Worm (Caenorhabditis elegans) whole organism, young adult: Measurements from ENCODE around the gene rab-14.

Experiments used
- B0336.3 ChIP-seq: fragments of 200-800 bp; sonication (Bioruptor generic); IDR thresholded peaks from 2 replicates; pipeline ENCODE4 v1.3.6; 2022; ENCODE audit warnings: missing genetic modification characterization, missing compliant biosample characterization
- D2030.7 ChIP-seq: fragments of 200-800 bp; sonication (Bioruptor generic); IDR thresholded peaks from 2 replicates; pipeline ENCODE4 v1.3.6; 2022; ENCODE audit warnings: missing genetic modification reagents, missing genetic modification characterization, missing compliant biosample characterization
- K12H6.12 ChIP-seq: fragments of 200-800 bp; sonication (Bioruptor generic); optimal IDR thresholded peaks from 2 replicates; lab custom pipeline; 2018; ENCODE audit warnings: mild to moderate bottlenecking, missing genetic modification characterization, missing compliant biosample characterization
- Y95B8A.8 ChIP-seq: fragments of 200-800 bp; sonication (Bioruptor generic); IDR thresholded peaks from 2 replicates; pipeline ENCODE4 v1.3.6; 2022; ENCODE audit warnings: missing genetic modification reagents, missing genetic modification characterization, missing compliant biosample characterization
- ama-1 ChIP-seq, 3 experiments: fragments of 150-350 bp in 1 of 3; sonication (generic microtip) in 2 of 3; optimal IDR thresholded peaks; 2 replicates each; lab custom pipeline; 2014 to 2018; ENCODE audit warnings: missing biosample characterization in 2 of 3, missing genetic modification characterization in 2 of 3, missing genetic modification reagents in 2 of 3
- atf-7 ChIP-seq: sonication (generic microtip); optimal IDR thresholded peaks from 2 replicates; lab custom pipeline; 2017; ENCODE audit warnings: mild to moderate bottlenecking, missing genetic modification characterization, missing compliant biosample characterization
- athp-1 ChIP-seq: sonication (generic microtip); optimal IDR thresholded peaks from 2 replicates; lab custom pipeline; 2017; ENCODE audit warnings: mild to moderate bottlenecking, missing genetic modification characterization, missing compliant biosample characterization
- ccch-3 ChIP-seq: fragments of 200-800 bp; sonication (Bioruptor generic); optimal IDR thresholded peaks from 2 replicates; lab custom pipeline; 2018; ENCODE audit warnings: mild to moderate bottlenecking, missing genetic modification characterization, missing compliant biosample characterization
- ceh-40 ChIP-seq: fragments of 200-800 bp; sonication (Bioruptor generic); IDR thresholded peaks from 2 replicates; pipeline ENCODE4 v1.3.6; 2022; ENCODE audit warnings: missing genetic modification characterization, missing compliant biosample characterization
- chd-7 ChIP-seq: sonication (generic microtip); optimal IDR thresholded peaks from 2 replicates; lab custom pipeline; 2016; ENCODE audit warnings: mild to moderate bottlenecking, missing genetic modification characterization, moderate library complexity, missing compliant biosample characterization
- die-1 ChIP-seq: sonication (generic microtip); optimal IDR thresholded peaks from 2 replicates; lab custom pipeline; 2016; ENCODE audit warnings: missing genotype, mild to moderate bottlenecking, missing genetic modification characterization, missing compliant biosample characterization
- egl-44 ChIP-seq: fragments of 200-800 bp; sonication (Bioruptor generic); IDR thresholded peaks from 2 replicates; pipeline ENCODE4 v1.3.6; 2022; ENCODE audit warnings: missing genetic modification reagents, missing genetic modification characterization, missing compliant biosample characterization
- egrh-3 ChIP-seq: fragments of 200-800 bp; sonication (Bioruptor generic); IDR thresholded peaks from 2 replicates; pipeline ENCODE4 v1.3.6; 2022; ENCODE audit warnings: missing genetic modification reagents, missing genetic modification characterization, missing compliant biosample characterization
- hmg-1.2 ChIP-seq: fragments of 200-800 bp; sonication (Bioruptor generic); IDR thresholded peaks from 2 replicates; pipeline ENCODE4 v1.3.6; 2022; ENCODE audit warnings: missing genetic modification reagents, missing genetic modification characterization, missing compliant biosample characterization
- hrde-1 ChIP-seq: sonication (generic microtip); optimal IDR thresholded peaks from 2 replicates; lab custom pipeline; 2016; ENCODE audit warnings: missing genetic modification characterization, mild to moderate bottlenecking, missing compliant biosample characterization, moderate library complexity, missing genotype, missing genetic modification reagents, borderline replicate concordance
- let-526 ChIP-seq: fragments of 200-800 bp; sonication (Bioruptor generic); IDR thresholded peaks from 2 replicates; pipeline ENCODE4 v1.3.6; 2022; ENCODE audit warnings: missing genetic modification reagents, missing genetic modification characterization, missing compliant biosample characterization
- let-607 ChIP-seq, 2 experiments: fragments of 200-800 bp in 1 of 2; sonication (Bioruptor generic) in 1 of 2; sonication (generic microtip) in 1 of 2; optimal IDR thresholded peaks; 2 replicates each; lab custom pipeline; 2016 to 2018; ENCODE audit warnings: mild to moderate bottlenecking in 2 of 2, missing compliant biosample characterization in 2 of 2, missing genetic modification characterization in 2 of 2, moderate library complexity in 2 of 2, missing genotype in 1 of 2
- lir-1 ChIP-seq: fragments of 200-800 bp; sonication (Bioruptor generic); conservative IDR thresholded peaks from 2 replicates; pipeline ENCODE4 v1.3.6; 2022; ENCODE audit warnings: missing genetic modification reagents, missing genetic modification characterization, missing compliant biosample characterization
- lsy-27 ChIP-seq: sonication (generic microtip); optimal IDR thresholded peaks from 2 replicates; lab custom pipeline; 2017; ENCODE audit warnings: missing genetic modification characterization, mild to moderate bottlenecking, missing compliant biosample characterization, antibody characterized with exemption, missing genotype, borderline replicate concordance; ENCODE audit not compliant: insufficient read depth
- madf-3 ChIP-seq: fragments of 200-800 bp; sonication (Bioruptor generic); IDR thresholded peaks from 2 replicates; pipeline ENCODE4 v1.3.6; 2022; ENCODE audit warnings: missing genetic modification reagents, missing genetic modification characterization, missing compliant biosample characterization
- mcd-1 ChIP-seq: fragments of 200-800 bp; sonication (Bioruptor generic); IDR thresholded peaks from 2 replicates; pipeline ENCODE4 v1.3.6; 2022; ENCODE audit warnings: missing genetic modification reagents, missing genetic modification characterization, missing compliant biosample characterization
- nfya-2 ChIP-seq: fragments of 200-800 bp; sonication (Bioruptor generic); IDR thresholded peaks from 2 replicates; pipeline ENCODE4 v1.3.6; 2022; ENCODE audit warnings: missing genetic modification reagents, missing genetic modification characterization, missing compliant biosample characterization
- nhr-120 ChIP-seq: fragments of 200-800 bp; sonication (Bioruptor generic); IDR thresholded peaks from 2 replicates; pipeline ENCODE4 v1.3.6; 2022; ENCODE audit warnings: missing genetic modification characterization, missing compliant biosample characterization
- nhr-80 ChIP-seq: sonication (generic microtip); optimal IDR thresholded peaks from 2 replicates; lab custom pipeline; 2016; ENCODE audit warnings: missing genetic modification characterization, missing compliant biosample characterization
- nhr-90 ChIP-seq: sonication (generic microtip); optimal IDR thresholded peaks from 2 replicates; lab custom pipeline; 2016; ENCODE audit warnings: missing genotype, mild to moderate bottlenecking, missing genetic modification characterization, missing compliant biosample characterization
- pbrm-1 ChIP-seq: fragments of 200-800 bp; sonication (Bioruptor generic); IDR thresholded peaks from 2 replicates; pipeline ENCODE4 v1.3.6; 2022; ENCODE audit warnings: missing genetic modification reagents, missing genetic modification characterization, missing compliant biosample characterization
- rcor-1 ChIP-seq: fragments of 200-800 bp; sonication (Bioruptor generic); IDR thresholded peaks from 2 replicates; pipeline ENCODE4 v1.3.6; 2022; ENCODE audit warnings: missing genetic modification reagents, missing genetic modification characterization, missing compliant biosample characterization
- repo-1 ChIP-seq: sonication (generic microtip); optimal IDR thresholded peaks from 2 replicates; lab custom pipeline; 2017; ENCODE audit warnings: mild to moderate bottlenecking, missing genetic modification characterization, missing compliant biosample characterization
- rpc-1 ChIP-seq, 2 experiments: fragments of 150-350 bp in 1 of 2; sonication (generic microtip) in 1 of 2; optimal IDR thresholded peaks; 2 replicates each; lab custom pipeline; 2014 to 2018; ENCODE audit warnings: missing biosample characterization in 1 of 2, missing genetic modification characterization in 1 of 2, missing genetic modification reagents in 1 of 2, missing genotype in 1 of 2
- sea-2 ChIP-seq: fragments of 200-800 bp; sonication (Bioruptor generic); IDR thresholded peaks from 2 replicates; pipeline ENCODE4 v1.3.6; 2022; ENCODE audit warnings: missing genetic modification characterization, missing compliant biosample characterization
- snpc-1.1 ChIP-seq: sonication (generic microtip); optimal IDR thresholded peaks from 2 replicates; lab custom pipeline; 2017; ENCODE audit warnings: missing genetic modification characterization, mild to moderate bottlenecking, missing compliant biosample characterization, antibody characterized with exemption, moderate library complexity, missing genotype, missing genetic modification reagents; ENCODE audit not compliant: insufficient read depth
- somi-1 ChIP-seq: fragments of 200-800 bp; sonication (Bioruptor generic); optimal IDR thresholded peaks from 2 replicates; lab custom pipeline; 2018; ENCODE audit warnings: mild to moderate bottlenecking, missing genetic modification characterization, missing compliant biosample characterization
- tbx-9 ChIP-seq: sonication (generic microtip); optimal IDR thresholded peaks from 2 replicates; lab custom pipeline; 2016; ENCODE audit warnings: borderline replicate concordance, missing genetic modification characterization, inconsistent platforms, missing compliant biosample characterization
- tlf-1 ChIP-seq: fragments of 200-800 bp; sonication (Bioruptor generic); optimal IDR thresholded peaks from 2 replicates; lab custom pipeline; 2018; ENCODE audit warnings: mild to moderate bottlenecking, missing genetic modification characterization, missing compliant biosample characterization
- unc-62 ChIP-seq: fragments of 150-350 bp; optimal IDR thresholded peaks from 2 replicates; lab custom pipeline; 2014; ENCODE audit warnings: missing biosample characterization, missing genetic modification reagents, missing genetic modification characterization
- ztf-22 ChIP-seq: fragments of 200-800 bp; sonication (Bioruptor generic); optimal IDR thresholded peaks from 2 replicates; lab custom pipeline; 2018; ENCODE audit warnings: mild to moderate bottlenecking, missing genetic modification characterization, moderate library complexity, missing compliant biosample characterization
- ztf-25 ChIP-seq: fragments of 200-800 bp; sonication (Bioruptor generic); IDR thresholded peaks from 2 replicates; pipeline ENCODE4 v1.3.6; 2022; ENCODE audit warnings: missing genetic modification reagents, missing genetic modification characterization, missing compliant biosample characterization

rab-14 gene

DNA sequence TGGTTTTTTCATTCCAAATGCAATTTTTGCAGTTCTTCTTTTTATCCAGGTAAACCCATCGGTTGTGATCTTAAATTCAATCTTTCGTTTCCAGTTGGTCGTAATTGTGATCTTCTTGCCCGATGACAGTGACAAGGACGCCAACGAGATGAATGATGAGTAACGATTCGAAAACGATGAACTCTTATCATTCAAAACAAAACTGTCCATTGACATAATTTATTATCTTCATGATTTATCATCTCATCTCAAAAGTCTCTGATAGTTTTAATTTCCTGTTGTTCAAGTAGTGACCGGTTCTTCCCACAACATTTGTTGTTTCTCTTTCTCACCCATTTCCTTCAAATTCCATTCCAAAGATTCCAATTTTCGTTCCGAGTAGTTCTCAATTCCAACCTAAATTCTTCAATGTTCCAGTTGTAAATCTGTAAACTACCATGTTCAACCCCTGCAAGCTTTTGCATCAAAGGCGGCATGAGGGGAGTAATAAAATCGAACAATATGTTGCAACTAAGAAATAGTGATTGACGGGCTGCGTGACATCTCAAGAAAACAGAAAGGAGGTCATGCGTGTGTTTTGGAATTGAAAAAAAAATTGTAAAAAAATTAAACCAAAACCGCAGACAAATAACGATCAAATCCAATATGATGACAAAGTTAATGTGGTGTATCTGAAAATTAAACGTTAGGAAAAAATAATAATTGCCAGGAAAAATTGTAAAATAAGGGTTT is 19.9 kb upstream of the rab-14 start:
- TF ChIP-seq mcd-1 (no peak), pbrm-1 (GFP tag; lab: Robert Waterston, UW) (no peak), nhr-90 (tag; lab: Kevin White, UChicago) (no peak), tlf-1 (GFP tag; lab: Kevin White, UChicago) (no peak), snpc-1.1 (tag; lab: Kevin White, UChicago) (no peak), tbx-9 (tag; lab: Kevin White, UChicago) (no peak), somi-1 (GFP tag; lab: Kevin White, UChicago) (no peak), ccch-3 (GFP tag; lab: Kevin White, UChicago) (no peak), die-1 (tag; lab: Kevin White, UChicago) (no peak), madf-3 (GFP tag; lab: Robert Waterston, UW) (no peak), chd-7 (tag; lab: Kevin White, UChicago) (no peak), lsy-27 (tag; lab: Kevin White, UChicago) (no peak), K12H6.12 (tag; lab: Kevin White, UChicago) (no peak), hmg-1.2 (GFP tag; lab: Robert Waterston, UW) (no peak), nhr-120 (GFP tag; lab: Robert Waterston, UW) (no peak), Y95B8A.8 (GFP tag; lab: Robert Waterston, UW) (no peak), unc-62 (GFP tag; lab: Kevin White, UChicago) (no peak), D2030.7 (GFP tag; lab: Robert Waterston, UW) (no peak), lir-1 (no peak), let-526 (GFP tag; lab: Robert Waterston, UW) (no peak)

DNA sequence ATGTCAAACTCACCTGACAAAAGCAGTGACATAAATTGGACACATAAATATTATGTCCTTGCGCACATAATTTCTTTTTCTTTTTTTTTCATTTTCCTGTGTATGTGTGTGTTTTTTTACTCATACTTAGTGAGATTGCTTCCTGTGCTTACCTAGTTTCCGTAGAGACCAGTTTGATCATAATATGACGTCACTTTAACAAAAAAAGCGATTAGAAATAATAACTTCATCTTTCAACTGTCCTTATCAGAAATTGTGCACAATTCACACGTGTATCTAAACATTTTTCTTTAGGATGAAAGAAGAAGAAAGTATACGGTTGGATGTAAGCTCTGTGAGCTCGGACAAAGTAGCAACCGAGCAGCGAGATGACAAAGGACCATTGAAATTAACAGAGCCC is 15.6 kb upstream of the rab-14 start:
- TF ChIP-seq rcor-1 (GFP tag; lab: Robert Waterston, UW) (no peak), atf-7 (peak; percentile 67), repo-1 (tag; lab: Kevin White, UChicago) (no peak), nhr-80 (peak; percentile 39), athp-1 (tag; lab: Kevin White, UChicago) (no peak), nfya-2 (GFP tag; lab: Robert Waterston, UW) (no peak), madf-3 (GFP tag; lab: Robert Waterston, UW) (no peak)

DNA sequence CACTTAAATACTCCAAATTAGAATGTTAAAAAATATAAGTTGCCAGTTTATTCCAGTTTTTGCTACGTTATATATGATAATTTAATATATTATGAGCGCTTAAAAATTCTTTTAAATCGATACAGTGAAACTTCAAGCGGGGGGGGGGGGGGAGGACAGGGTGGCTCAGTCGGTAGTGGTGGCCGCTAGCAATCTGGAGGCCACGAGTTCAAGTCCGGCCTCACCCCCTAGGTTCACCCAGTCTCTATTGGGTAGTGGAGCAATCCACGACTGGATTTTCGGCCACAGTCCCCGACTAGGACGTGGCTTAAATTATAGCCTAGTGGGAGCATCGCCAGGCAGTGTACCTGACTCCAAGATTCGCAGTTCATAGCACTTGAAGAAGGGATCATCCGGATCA is 14.6 kb upstream of the rab-14 start:
- TF ChIP-seq let-526 (GFP tag; lab: Robert Waterston, UW): no peak
- no peak for TF ChIP-seq hrde-1
- TF ChIP-seq egl-44: no peak
- TF ChIP-seq B0336.3 (GFP tag; lab: Robert Waterston, UW): no peak
- no peak for TF ChIP-seq nhr-120 (GFP tag; lab: Robert Waterston, UW)
- no peak for TF ChIP-seq athp-1 (tag; lab: Kevin White, UChicago)
- no peak for TF ChIP-seq ama-1 (optimal IDR thresholded peaks at IDR 0.05; lab: Kevin White, UChicago)
- TF ChIP-seq ama-1 (GFP tag; optimal IDR thresholded peaks at IDR 0.05; lab: Kevin White, UChicago): no peak
- no peak for TF ChIP-seq rpc-1 (optimal IDR thresholded peaks at IDR 0.05; lab: Kevin White, UChicago)
- peak; percentile 16 for TF ChIP-seq rpc-1 (tag; optimal IDR thresholded peaks at IDR 0.05; lab: Kevin White, UChicago)
- no peak for TF ChIP-seq ztf-22 (GFP tag; lab: Kevin White, UChicago)
- no peak for TF ChIP-seq sea-2
- no peak for TF ChIP-seq let-607 (tag; optimal IDR thresholded peaks at IDR 0.05; lab: Kevin White, UChicago)
- TF ChIP-seq ceh-40 (GFP tag; lab: Robert Waterston, UW): no peak
- 0 out of 2 replicates have a peak, but pooled peaks have one; percentile 30 for TF ChIP-seq ztf-25
- peak; percentile 59; the same call in 1 of the 2 replicates for TF ChIP-seq egrh-3 (GFP tag; lab: Robert Waterston, UW)
